Worm (Caenorhabditis elegans) whole organism, early embryonic: ENCODE results near the gene sel-11.

Experiments
- ama-1 ChIP-seq: fragments of 150-350 bp; optimal IDR thresholded peaks from 2 replicates; lab custom pipeline; 2014
- tra-4 ChIP-seq: sonication (generic microtip); optimal IDR thresholded peaks from 2 replicates; lab custom pipeline; 2017; ENCODE audit warnings: missing genetic modification characterization, missing compliant biosample characterization

DNA sequence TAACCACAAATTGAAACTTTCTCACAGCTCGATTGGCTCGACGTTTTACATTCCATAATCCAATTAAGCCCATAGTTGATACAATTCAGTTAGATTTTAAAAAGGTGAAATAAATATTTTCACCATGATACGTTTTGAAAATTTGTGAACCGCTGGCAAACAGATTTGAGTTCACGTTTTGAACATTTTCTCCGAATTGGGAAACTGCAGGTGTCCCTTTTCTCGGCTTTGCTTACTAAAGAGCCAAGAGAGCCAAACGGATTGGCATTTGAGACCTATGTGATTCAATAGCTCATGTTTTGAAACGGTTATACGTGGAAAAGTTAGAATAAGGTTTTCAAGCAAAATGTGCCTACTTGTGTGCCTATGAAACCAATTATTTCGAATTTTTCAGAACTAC lies 30.2 kb upstream of the sel-11 start, which contains the start of gene spe-42:
- TF ChIP-seq ama-1 = no peak
- no peak for TF ChIP-seq tra-4 (tag; lab: Kevin White, UChicago)
